Worm (Caenorhabditis elegans) whole organism, young adult: Measurements from ENCODE around the gene rev-3.

ENCODE experiments used
- ZK185.1 ChIP-seq: sonication (generic microtip); optimal IDR thresholded peaks from 2 replicates; lab custom pipeline; 2016; ENCODE audit warnings: mild to moderate bottlenecking, missing genetic modification characterization, missing compliant biosample characterization; ENCODE audit not compliant: poor library complexity, severe bottlenecking
- cebp-1 ChIP-seq, 2 experiments: fragments of 200-800 bp in 1 of 2; sonication (Bioruptor generic) in 1 of 2; sonication (generic microtip) in 1 of 2; IDR thresholded peaks in 1 of 2; optimal IDR thresholded peaks in 1 of 2; 2 replicates each; pipeline versions ENCODE4 v1.3.6 to Lab custom; 2017 to 2022; ENCODE audit warnings: missing compliant biosample characterization in 2 of 2, missing genetic modification characterization in 2 of 2, mild to moderate bottlenecking in 1 of 2, missing genetic modification reagents in 1 of 2, moderate library complexity in 1 of 2
- ets-4 ChIP-seq: fragments of 200-800 bp; sonication (Bioruptor generic); optimal IDR thresholded peaks from 2 replicates; lab custom pipeline; 2018; ENCODE audit warnings: mild to moderate bottlenecking, missing genetic modification characterization, missing compliant biosample characterization
- lsl-1 ChIP-seq: fragments of 200-800 bp; sonication (Bioruptor generic); optimal IDR thresholded peaks from 2 replicates; lab custom pipeline; 2018; ENCODE audit warnings: mild to moderate bottlenecking, missing genetic modification characterization, moderate library complexity, missing compliant biosample characterization
- mes-4 ChIP-seq: sonication (generic microtip); optimal IDR thresholded peaks from 2 replicates; lab custom pipeline; 2016; ENCODE audit warnings: missing genotype, missing genetic modification characterization, missing compliant biosample characterization
- nhr-179 ChIP-seq: sonication (generic microtip); optimal IDR thresholded peaks from 2 replicates; lab custom pipeline; 2016; ENCODE audit warnings: mild to moderate bottlenecking, missing genetic modification characterization, missing compliant biosample characterization
- unc-62 ChIP-seq: fragments of 150-350 bp; optimal IDR thresholded peaks from 2 replicates; lab custom pipeline; 2014; ENCODE audit warnings: missing biosample characterization, missing genetic modification reagents, missing genetic modification characterization

- TF ChIP-seq mes-4 (tag; lab: Kevin White, UChicago), result no peak
- TF ChIP-seq unc-62 (GFP tag; lab: Kevin White, UChicago), result no peak
- TF ChIP-seq lsl-1, result no peak
- no peak for TF ChIP-seq cebp-1 (GFP tag; IDR thresholded peaks at IDR 0.05; lab: Robert Waterston, UW)
- TF ChIP-seq cebp-1 (tag; optimal IDR thresholded peaks at IDR 0.05; lab: Kevin White, UChicago), result no peak
- TF ChIP-seq ets-4 (GFP tag; lab: Kevin White, UChicago), result no peak
- TF ChIP-seq nhr-179 (tag; lab: Kevin White, UChicago), result no peak
- TF ChIP-seq ZK185.1 (tag; lab: Kevin White, UChicago), result no peak
Observed at ce11 chrIII:5805273-5805672, 14.8 kb upstream of the rev-3 start, which contains the start of gene R12B2.3.
